Fruit fly (Drosophila melanogaster) S2 (cell line): ENCODE measurements around the gene pins.

Experiments
- CG8478 ChIP-seq: fragments of >200 bp; optimal IDR thresholded peaks from 2 replicates; lab custom pipeline; 2018
- CTCF ChIP-seq, 2 experiments: fragments of >200 bp; optimal IDR thresholded peaks; 2 replicates each; lab custom pipeline; 2018

The pins gene

DNA sequence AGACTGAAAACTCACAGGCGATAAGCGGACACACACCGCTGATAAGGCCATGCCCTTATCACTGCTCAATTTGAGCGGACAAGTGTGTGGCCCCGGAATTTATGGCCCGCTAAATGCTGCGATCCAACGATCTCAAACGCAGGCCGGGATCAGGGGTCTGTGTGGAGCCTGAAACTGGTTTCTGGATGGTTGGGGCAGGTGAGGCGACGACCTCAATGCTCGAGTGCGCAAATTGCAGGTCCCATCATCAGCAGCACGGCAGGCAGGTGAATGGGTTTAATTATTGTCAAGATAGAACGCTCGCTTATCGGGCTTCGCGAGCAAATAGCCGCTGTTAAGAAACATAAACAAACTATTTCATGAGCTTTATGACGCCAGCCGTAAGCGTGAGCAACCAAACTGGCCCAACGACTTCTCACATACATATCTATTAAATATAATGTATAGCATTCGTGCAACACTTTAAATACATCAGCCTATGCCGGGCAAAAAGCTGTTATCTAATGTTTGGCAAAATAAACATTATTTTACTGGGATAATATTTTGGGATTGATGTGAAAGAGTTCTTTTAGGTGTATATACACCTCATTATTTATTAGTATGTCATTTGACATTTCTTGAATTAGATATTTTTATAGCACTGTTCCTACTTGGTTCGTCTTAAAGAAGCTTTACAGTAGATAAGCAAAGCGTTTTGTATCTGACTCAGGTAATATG lies 23.1 kb downstream of the pins start:
- TF ChIP-seq CG8478 (lab: Kevin White, UChicago) (no peak), CTCF (optimal IDR thresholded peaks at IDR 0.05; lab: Kevin White, UChicago) (no peak)

DNA sequence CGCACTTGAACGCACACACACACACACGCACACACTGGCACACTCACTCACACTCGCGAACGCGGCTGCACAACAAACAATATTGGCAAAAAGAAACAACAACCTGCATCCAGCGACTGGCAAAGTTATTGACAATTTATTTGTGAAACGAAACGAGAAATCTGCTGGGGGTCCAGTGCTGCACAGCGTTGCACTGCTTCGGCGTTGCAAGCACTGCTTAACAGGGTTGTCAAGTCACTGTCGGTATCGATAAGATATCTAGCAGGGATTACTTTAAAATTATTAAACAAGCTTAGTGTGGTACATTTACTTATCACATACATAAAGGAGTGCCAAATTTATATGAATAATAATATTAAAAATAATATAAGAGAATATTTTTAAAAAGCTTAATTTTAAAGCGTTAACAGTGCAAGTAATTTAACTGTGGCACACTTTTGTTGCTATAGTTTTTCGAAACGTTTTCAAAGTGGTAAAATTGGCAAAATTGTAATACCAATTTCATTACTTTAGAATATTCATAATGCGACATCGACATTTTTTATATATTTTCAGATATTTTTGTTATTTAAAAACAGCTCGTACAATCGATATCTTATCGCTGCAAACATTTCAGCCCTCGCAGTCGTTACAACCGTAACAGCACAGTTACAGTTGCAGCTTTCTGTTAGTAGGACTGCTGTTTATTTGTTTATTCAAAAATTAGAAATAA lies 24.7 kb downstream of the pins start, which contains the start of the genes dsd and Tusp:
Gene dsd, minus strand, starts transcription at position 179 of the 712 bp plus-strand sequence.
Gene Tusp, plus strand, starts transcription at position 662 of the 712 bp plus-strand sequence.
- TF ChIP-seq CTCF (optimal IDR thresholded peaks at IDR 0.05; lab: Kevin White, UChicago) = no peak
- TF ChIP-seq CG8478 (lab: Kevin White, UChicago) = no peak

DNA sequence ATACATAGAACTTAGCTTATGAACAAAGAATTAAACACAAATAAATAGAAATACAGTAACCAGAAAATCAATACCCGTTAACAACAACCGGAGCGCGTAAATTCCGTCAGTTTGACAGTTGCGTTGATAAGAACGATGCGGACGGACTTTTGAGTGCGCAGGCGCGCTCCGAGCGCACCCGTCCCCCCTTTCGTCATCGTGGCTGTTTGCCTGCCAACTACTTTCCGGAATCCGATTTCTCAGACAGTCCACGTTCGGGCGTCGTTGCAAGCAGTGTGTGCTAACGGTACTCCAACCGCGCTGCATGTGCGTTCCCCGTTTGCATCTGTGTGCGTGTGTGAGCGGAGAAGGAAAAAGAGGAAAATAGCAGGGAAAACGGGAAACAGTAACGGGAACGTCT lies 25.4 kb downstream of the pins start:
- no peak for TF ChIP-seq CTCF (optimal IDR thresholded peaks at IDR 0.05; lab: Kevin White, UChicago)
- no peak for TF ChIP-seq CG8478 (lab: Kevin White, UChicago)

DNA sequence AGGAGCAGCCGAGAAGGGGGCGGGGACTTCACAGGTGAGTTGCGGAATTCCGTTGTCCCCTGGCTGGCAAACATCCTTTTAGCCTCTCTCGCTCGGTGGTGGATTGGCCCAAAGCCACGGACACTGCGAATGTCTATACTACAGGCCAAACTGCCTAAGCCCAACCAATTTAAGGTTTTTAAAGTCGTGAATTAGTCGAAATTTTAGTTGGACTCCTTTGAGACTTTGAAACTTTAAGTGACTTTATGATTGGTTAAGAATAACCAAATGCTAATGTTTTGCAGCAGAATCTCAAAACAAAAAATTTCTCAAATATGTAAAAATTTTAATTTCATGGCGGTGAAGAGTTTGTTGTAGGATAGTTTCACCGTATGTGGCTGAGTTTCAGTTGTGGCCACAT lies 25.9 kb downstream of the pins start:
- no peak for TF ChIP-seq CG8478 (lab: Kevin White, UChicago)
- no peak for TF ChIP-seq CTCF (optimal IDR thresholded peaks at IDR 0.05; lab: Kevin White, UChicago)

DNA sequence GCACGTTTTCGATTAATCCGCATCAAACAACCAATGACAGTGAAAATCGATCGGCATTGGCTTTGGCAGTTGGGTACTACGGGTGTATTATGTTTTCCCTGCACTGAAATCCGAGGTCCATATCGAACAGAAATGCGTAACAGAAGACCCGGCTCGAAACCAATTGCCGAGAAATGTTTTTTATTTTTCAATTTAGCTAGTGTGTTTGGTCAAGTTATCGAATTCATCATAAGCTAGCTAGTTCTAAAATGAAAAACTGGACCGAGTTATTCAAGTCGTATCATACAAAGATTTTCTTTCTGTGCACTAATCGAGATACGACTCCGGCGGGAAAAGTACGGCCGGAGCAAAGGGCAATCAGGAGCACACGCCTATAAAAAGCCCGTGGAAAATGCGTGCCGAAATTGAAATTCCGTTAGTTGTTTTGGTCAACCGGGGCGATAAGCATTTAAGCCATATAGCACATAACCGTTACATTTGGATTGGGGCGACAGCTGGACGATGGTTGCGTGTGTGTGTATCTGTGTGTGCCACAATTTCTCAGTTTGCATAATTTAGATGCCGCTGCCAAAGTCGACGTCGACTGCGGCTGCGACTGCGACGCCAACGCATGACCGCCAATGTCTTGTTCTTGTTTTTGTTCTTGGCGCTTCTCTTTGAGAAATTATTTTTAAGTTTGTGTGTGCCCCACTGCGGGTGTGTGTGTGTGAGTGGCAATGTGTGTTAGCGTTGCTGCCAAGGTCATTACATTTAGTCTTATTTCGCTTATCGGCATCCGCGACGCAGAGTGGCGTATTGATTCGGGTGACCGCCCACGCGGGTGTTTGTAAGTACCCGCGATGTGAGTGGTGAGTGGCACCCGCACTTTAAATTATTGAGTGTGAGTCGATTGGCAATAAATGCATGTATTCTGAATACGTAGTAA lies 26.7 kb downstream of the pins start:
- TF ChIP-seq CTCF (optimal IDR thresholded peaks at IDR 0.05; lab: Kevin White, UChicago) (no peak), CG8478 (lab: Kevin White, UChicago) (no peak)

DNA sequence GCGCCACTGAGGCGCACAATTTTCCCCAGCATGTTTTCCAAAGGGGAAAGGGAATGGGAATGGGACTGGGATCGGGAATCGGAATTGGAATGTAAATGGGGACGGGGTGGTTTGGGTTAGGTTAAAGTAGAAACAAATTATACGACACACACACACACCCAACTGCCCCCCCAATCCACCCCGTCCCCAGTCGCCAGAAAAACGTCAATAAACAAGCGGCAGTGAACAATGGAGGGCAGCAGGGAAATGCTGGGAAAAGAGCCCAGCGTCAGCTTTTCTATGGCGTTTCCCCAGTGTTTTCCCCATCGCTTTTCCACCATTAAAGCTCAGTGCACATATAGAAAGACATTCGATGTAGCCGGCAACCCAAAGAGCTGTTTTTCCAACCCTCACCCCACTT lies 28.0 kb downstream of the pins start:
- TF ChIP-seq CTCF (optimal IDR thresholded peaks at IDR 0.05; lab: Kevin White, UChicago) (no peak), CG8478 (lab: Kevin White, UChicago) (no peak)

DNA sequence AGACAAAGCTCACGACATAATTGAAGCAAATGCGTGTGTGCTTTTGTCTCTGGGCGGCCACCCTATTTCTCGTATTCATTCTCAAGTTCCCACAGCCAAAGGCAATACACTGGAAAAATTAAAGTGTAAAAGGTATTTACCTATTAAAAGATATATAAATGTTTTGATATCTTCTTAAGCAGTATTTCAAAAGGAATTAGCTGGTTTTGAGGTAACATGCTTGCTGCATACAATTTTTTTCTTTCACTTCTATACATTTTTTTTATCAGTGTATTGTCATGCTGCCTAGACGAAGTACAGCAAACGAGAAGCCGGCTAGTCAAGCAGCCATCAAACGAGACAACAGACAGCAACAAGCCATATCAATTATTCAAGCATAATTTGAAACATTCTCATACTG lies 31.2 kb downstream of the pins start:
- TF ChIP-seq CG8478 (lab: Kevin White, UChicago) (no peak), CTCF (optimal IDR thresholded peaks at IDR 0.05; lab: Kevin White, UChicago) (no peak)

DNA sequence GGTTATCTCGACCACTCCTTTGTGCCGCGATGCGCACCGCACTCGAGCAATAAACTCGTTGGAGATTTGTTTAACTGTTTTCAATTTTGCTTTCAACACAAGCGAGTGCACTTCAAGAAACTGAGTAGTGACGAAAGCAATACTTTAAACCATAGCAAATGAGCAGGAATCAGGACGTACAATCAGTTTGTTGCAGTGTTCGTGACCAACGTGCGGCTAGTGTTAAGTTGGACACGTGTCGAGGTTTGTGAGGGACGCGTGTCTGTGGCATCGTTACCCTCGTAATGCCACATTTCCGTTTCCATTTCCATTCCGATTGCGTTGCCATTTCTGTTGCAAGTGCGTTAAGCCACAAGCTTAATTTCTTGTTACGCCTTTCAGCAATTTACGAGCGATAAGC lies 33.9 kb downstream of the pins start:
- TF ChIP-seq CTCF (optimal IDR thresholded peaks at IDR 0.05; lab: Kevin White, UChicago) (no peak), CG8478 (lab: Kevin White, UChicago) (no peak)

DNA sequence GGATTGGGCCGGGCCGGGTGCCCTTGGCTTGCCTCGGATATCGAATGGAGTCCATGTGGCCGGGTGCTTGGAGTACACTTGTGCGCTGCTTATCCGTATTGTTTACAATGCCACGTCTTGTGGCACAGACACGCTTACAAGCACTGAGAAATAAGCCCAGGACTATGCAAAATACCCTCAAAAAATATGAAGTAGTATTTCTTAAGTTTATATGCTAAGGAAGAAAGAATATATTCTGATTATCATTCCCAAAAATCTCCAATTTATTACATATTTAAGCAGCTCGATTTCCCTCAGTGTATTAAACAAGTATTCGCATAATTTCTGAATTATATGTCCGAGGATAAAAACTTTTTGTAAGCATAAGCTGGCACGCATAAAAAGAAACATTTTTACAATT lies 39.2 kb downstream of the pins start:
- TF ChIP-seq CTCF (optimal IDR thresholded peaks at IDR 0.05; lab: Kevin White, UChicago) = no peak
- TF ChIP-seq CG8478 (lab: Kevin White, UChicago) = no peak

DNA sequence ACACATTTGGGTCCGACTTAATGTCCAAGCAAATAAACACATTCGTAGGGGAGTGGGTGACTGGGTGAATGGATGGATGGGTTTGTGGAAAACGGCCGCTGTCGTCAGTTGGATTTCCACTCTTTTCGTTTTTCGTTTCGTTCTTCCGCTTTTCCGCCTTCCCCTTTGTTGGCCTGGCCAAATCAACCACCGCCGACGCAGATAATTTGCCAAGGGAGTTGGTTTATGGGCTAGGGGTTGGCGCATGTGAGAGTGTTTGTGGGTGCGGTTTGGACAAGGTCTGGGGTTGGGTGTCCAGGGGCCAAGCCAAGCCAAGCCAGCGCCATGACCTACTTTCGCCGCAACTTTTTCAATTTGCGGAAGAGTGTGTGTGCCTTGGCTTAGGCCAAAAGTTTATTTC lies 40.4 kb downstream of the pins start:
- TF ChIP-seq CTCF (optimal IDR thresholded peaks at IDR 0.05; lab: Kevin White, UChicago) (no peak), CG8478 (lab: Kevin White, UChicago) (no peak)

DNA sequence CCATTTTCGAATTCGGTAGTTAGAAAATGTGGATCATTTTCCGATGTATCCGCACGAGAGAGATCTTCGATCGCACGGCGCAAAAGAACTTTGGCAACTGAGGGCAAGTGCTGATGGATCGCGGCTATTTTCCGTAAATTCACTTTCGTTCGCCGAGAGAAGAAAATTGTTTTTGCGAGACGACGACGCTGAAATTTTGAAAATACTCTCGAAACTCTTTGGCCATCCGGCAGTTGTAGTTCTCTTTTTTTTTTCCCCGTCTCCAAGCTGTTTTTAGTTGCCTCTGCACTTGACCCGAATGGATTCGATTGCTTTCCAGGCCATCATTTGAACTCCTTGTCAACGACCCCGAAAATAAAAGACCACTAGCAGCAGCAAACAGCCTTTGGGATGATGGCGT lies 43.3 kb downstream of the pins start, which contains the start of gene CG5612:
Gene CG5612, minus strand, starts transcription at position 101 of the 400 bp plus-strand sequence.
- TF ChIP-seq CTCF (optimal IDR thresholded peaks at IDR 0.05; lab: Kevin White, UChicago) = no peak
- TF ChIP-seq CG8478 (lab: Kevin White, UChicago) = no peak
